Fruit fly (Drosophila melanogaster): Measurements from ENCODE around the gene CG32022.

Gene CG32022

DNA sequence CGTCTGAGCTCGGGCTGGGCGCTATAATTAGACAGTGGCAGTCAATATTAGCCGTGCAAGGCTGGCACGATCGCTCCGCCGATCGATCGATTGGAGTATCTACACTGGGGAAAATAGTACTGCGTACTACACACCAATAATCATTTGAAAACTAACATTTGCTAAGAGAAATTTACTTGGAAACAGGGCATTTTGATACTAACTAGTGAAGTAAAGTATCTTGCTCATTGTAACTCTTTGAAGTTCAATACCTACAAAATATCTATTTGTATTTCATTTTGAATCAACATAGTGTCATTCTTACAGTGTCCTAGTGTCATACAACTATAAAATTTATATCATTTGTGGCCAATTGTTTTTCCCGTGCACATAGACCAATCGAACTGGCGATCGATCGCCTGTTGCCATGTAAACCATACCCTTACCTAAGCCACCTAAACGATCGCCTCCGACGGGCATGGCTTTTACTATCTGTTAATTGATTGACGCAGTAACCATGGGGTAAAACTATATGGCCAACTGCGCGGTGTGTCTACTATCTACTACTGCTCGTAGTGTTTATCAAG, 20.3 kb downstream of the CG32022 start (continued):
- peak; percentile 76 for TF ChIP-seq Six4 (GFP tag; optimal IDR thresholded peaks at IDR 0.05)
- TF ChIP-seq Hr78 (GFP tag; optimal IDR thresholded peaks at IDR 0.05) = peak in 1 of 2 experiments; percentile 72
- TF ChIP-seq peb (GFP tag; IDR thresholded peaks at IDR 0.05) = peak; percentile 34; the same call in 1 of the 2 replicates
- TF ChIP-seq amos (GFP tag; IDR thresholded peaks at IDR 0.05; ENCODE audit: partially characterized antibody) = no peak
- peak; percentile 58 for TF ChIP-seq NC2β (GFP tag; optimal IDR thresholded peaks at IDR 0.05)
- TF ChIP-seq CG1529 (GFP tag; optimal IDR thresholded peaks at IDR 0.05) = peak; percentile 31
- 0 out of 2 replicates have a peak, but pooled peaks have one; percentile 13 for TF ChIP-seq CG11696 (GFP tag; IDR thresholded peaks at IDR 0.05)
- TF ChIP-seq Xrp1 (GFP tag; IDR thresholded peaks at IDR 0.05) = peak; percentile 82
- TF ChIP-seq CG32772 (GFP tag; IDR thresholded peaks at IDR 0.05) = peak; percentile 63
- TF ChIP-seq CG14710 (tag; optimal IDR thresholded peaks at IDR 0.05) = peak; percentile 57
- peak; percentile 74 for TF ChIP-seq E2f1 (GFP tag; IDR thresholded peaks at IDR 0.05)
- TF ChIP-seq phol (tag; optimal IDR thresholded peaks at IDR 0.05) = peak; percentile 77
- no peak for TF ChIP-seq Stat92E (GFP tag; optimal IDR thresholded peaks at IDR 0.05)
- no peak for TF ChIP-seq ac (GFP tag; optimal IDR thresholded peaks at IDR 0.05)
- TF ChIP-seq CG3065 (GFP tag; optimal IDR thresholded peaks at IDR 0.05) = no peak
- TF ChIP-seq so (GFP tag; IDR thresholded peaks at IDR 0.05) = peak; percentile 33; the same call in 1 of the 3 replicates
- TF ChIP-seq CG10431 (GFP tag; optimal IDR thresholded peaks at IDR 0.05) = no peak
- peak; percentile 52; the same call in 2 of the 3 replicates for TF ChIP-seq CG14050 (GFP tag; IDR thresholded peaks at IDR 0.05)
- TF ChIP-seq CG32767 (GFP tag; IDR thresholded peaks at IDR 0.05) = peak; percentile 71; the same call in 1 of the 2 replicates
- peak; percentile 68 for TF ChIP-seq CG15011 (GFP tag; optimal IDR thresholded peaks at IDR 0.05)
- TF ChIP-seq dmrt11E (tag; optimal IDR thresholded peaks at IDR 0.05) = peak; percentile 70
- TF ChIP-seq CG9817 (tag; optimal IDR thresholded peaks at IDR 0.05) = peak; percentile 74
- no peak for TF ChIP-seq tll (GFP tag; optimal IDR thresholded peaks at IDR 0.05)
- peak; percentile 68 for TF ChIP-seq onecut (GFP tag; IDR thresholded peaks at IDR 0.05)
- TF ChIP-seq dimm (GFP tag; IDR thresholded peaks at IDR 0.05) = peak; percentile 37; the same call in 1 of the 2 replicates
- peak; percentile 67 for TF ChIP-seq CG31224 (GFP tag; IDR thresholded peaks at IDR 0.05)
- TF ChIP-seq CG7271 (tag; optimal IDR thresholded peaks at IDR 0.05) = no peak
- no peak for TF ChIP-seq vnd (GFP tag; IDR thresholded peaks at IDR 0.05; ENCODE audit: partially characterized antibody)
- TF ChIP-seq CG10147 (GFP tag; optimal IDR thresholded peaks at IDR 0.05) = peak; percentile 62
- TF ChIP-seq CG10543 (GFP tag; optimal IDR thresholded peaks at IDR 0.05) = peak; percentile 85
- TF ChIP-seq Pdp1 (GFP tag; optimal IDR thresholded peaks at IDR 0.05) = peak; percentile 83 to 85
- peak; percentile 76 for TF ChIP-seq Fer1 (GFP tag; optimal IDR thresholded peaks at IDR 0.05)
- TF ChIP-seq NK7.1 (GFP tag; optimal IDR thresholded peaks at IDR 0.05) = peak; percentile 49
- peak; percentile 33 for TF ChIP-seq CG2116 (GFP tag; optimal IDR thresholded peaks at IDR 0.05)
- TF ChIP-seq Ssrp (tag; optimal IDR thresholded peaks at IDR 0.05) = peak; percentile 71
- peak; percentile 83 for TF ChIP-seq CG1603 (tag; optimal IDR thresholded peaks at IDR 0.05)
- peak; percentile 57; the same call in 1 of the 2 replicates for TF ChIP-seq toy (GFP tag; IDR thresholded peaks at IDR 0.05)
- peak; percentile 70 for TF ChIP-seq D19A (tag; optimal IDR thresholded peaks at IDR 0.05)
- TF ChIP-seq CG10274 (GFP tag; optimal IDR thresholded peaks at IDR 0.05) = peak; percentile 49
- 0 out of 2 replicates have a peak, but pooled peaks have one; percentile 32 for TF ChIP-seq CkIIα-i1 (GFP tag; IDR thresholded peaks at IDR 0.05)
- no peak for TF ChIP-seq pfk (GFP tag; optimal IDR thresholded peaks at IDR 0.05)
- no peak for TF ChIP-seq bbx (GFP tag; IDR thresholded peaks at IDR 0.05; ENCODE audit: partially characterized antibody)
- TF ChIP-seq CG17912 (GFP tag; optimal IDR thresholded peaks at IDR 0.05) = no peak
- peak; percentile 34 for TF ChIP-seq CG3407 (GFP tag; optimal IDR thresholded peaks at IDR 0.05)
- TF ChIP-seq CG8281 (tag; optimal IDR thresholded peaks at IDR 0.05) = peak; percentile 38
- peak; percentile 44 for TF ChIP-seq dm (GFP tag; optimal IDR thresholded peaks at IDR 0.05)
- peak; percentile 83 for TF ChIP-seq CG13424 (tag; optimal IDR thresholded peaks at IDR 0.05)
- TF ChIP-seq sim (GFP tag; IDR thresholded peaks at IDR 0.05) = 0 out of 2 replicates have a peak, but pooled peaks have one; percentile 4
